Fruit fly (Drosophila melanogaster): ENCODE results near the gene CG32547.

DNA sequence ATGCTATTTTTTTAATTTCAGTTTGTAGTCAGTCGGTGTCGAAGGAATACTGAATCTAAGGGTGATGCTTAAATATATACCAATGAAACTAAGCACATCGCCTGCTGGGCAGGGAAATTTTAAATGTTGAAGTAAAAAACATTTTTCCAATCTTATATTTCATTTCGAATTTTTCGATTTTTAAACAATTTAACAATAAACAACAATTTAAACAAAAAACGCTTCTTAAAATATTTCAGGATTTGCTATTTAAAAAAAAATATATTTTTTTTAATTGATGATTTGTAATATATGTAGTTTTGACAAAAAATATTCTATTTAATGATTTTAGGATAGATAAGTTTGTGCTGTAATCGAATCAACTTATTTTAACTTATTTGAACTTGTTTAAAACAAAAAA is 35.5 kb upstream of the CG32547 start, which contains the start of gene CG6470:
- TF ChIP-seq cyc (GFP tag; optimal IDR thresholded peaks at IDR 0.05) (no peak), lz (GFP tag; optimal IDR thresholded peaks at IDR 0.05) (no peak), CG1621 (tag; optimal IDR thresholded peaks at IDR 0.05) (no peak), Gug (GFP tag; IDR thresholded peaks at IDR 0.05) (no peak), CG6163 (GFP tag; IDR thresholded peaks at IDR 0.05) (no peak), Met (GFP tag; optimal IDR thresholded peaks at IDR 0.05) (no peak), ss (GFP tag; optimal IDR thresholded peaks at IDR 0.05) (no peak), CG3032 (tag; optimal IDR thresholded peaks at IDR 0.05) (no peak), CG7368 (GFP tag; optimal IDR thresholded peaks at IDR 0.05) (no peak), CG32006 (GFP tag; optimal IDR thresholded peaks at IDR 0.05) (no peak), Smox (GFP tag; optimal IDR thresholded peaks at IDR 0.05) (no peak), Sox14 (GFP tag; optimal IDR thresholded peaks at IDR 0.05) (no peak)

Data from whole organism, prepupa.